Worm (Caenorhabditis elegans) whole organism, L3 larva: ENCODE data around the gene eng-1.
A peak's percentile ranks its signal among the peaks of the same experiment; 100 is the strongest.

Source experiments
- ZK546.5 ChIP-seq: sonication (generic microtip); optimal IDR thresholded peaks from 2 replicates; lab custom pipeline; 2017; ENCODE audit warnings: missing biosample characterization, missing genetic modification characterization
- ceh-16 ChIP-seq: sonication (generic microtip); optimal IDR thresholded peaks from 2 replicates; lab custom pipeline; 2017; ENCODE audit warnings: missing biosample characterization, missing genetic modification characterization
- ceh-82 ChIP-seq: fragments of 150-350 bp; optimal IDR thresholded peaks from 2 replicates; lab custom pipeline; 2014; ENCODE audit warnings: missing biosample characterization, missing genetic modification characterization
- ceh-9 ChIP-seq: sonication (generic microtip); optimal IDR thresholded peaks from 2 replicates; lab custom pipeline; 2018; ENCODE audit warnings: missing biosample characterization, missing genetic modification characterization
- daf-12 ChIP-seq: fragments of 150-350 bp; optimal IDR thresholded peaks from 2 replicates; lab custom pipeline; 2014; ENCODE audit warnings: missing biosample characterization, missing genetic modification reagents, missing genetic modification characterization
- egl-27 ChIP-seq: sonication (generic microtip); optimal IDR thresholded peaks from 4 replicates; lab custom pipeline; 2017; ENCODE audit warnings: missing biosample characterization, missing genetic modification reagents, missing genetic modification characterization
- egl-5 ChIP-seq: fragments of 150-350 bp; optimal IDR thresholded peaks from 2 replicates; lab custom pipeline; 2017; ENCODE audit warnings: missing biosample characterization, missing genetic modification reagents, missing genetic modification characterization, inconsistent platforms
- elt-1 ChIP-seq: fragments of 150-350 bp; optimal IDR thresholded peaks from 2 replicates; lab custom pipeline; 2014; ENCODE audit warnings: missing biosample characterization, missing genetic modification characterization
- elt-2 ChIP-seq: sonication (generic microtip); optimal IDR thresholded peaks from 2 replicates; lab custom pipeline; 2016; ENCODE audit warnings: missing genetic modification reagents, mild to moderate bottlenecking, missing genetic modification characterization, missing compliant biosample characterization
- elt-3 ChIP-seq, 3 experiments: fragments of 150-350 bp in 1 of 3; sonication (generic microtip) in 2 of 3; optimal IDR thresholded peaks; 2 replicates in 2 of 3; 4 replicates in 1 of 3; lab custom pipeline; 2014 to 2017; ENCODE audit warnings: missing biosample characterization in 3 of 3, missing genetic modification characterization in 3 of 3
- eor-1 ChIP-seq, 2 experiments: fragments of 150-350 bp; optimal IDR thresholded peaks; 2 replicates each; lab custom pipeline; 2014 to 2018; ENCODE audit warnings: missing biosample characterization in 2 of 2, missing genetic modification characterization in 2 of 2
- fos-1 ChIP-seq: fragments of 150-350 bp; optimal IDR thresholded peaks from 2 replicates; lab custom pipeline; 2014; ENCODE audit warnings: missing biosample characterization, missing genetic modification characterization
- jun-1 ChIP-seq: fragments of 150-350 bp; optimal IDR thresholded peaks from 2 replicates; lab custom pipeline; 2014; ENCODE audit warnings: missing biosample characterization, missing genetic modification reagents, missing genetic modification characterization
- lin-15B ChIP-seq: fragments of 150-350 bp; optimal IDR thresholded peaks from 2 replicates; lab custom pipeline; 2014; ENCODE audit warnings: missing biosample characterization, missing genetic modification characterization
- lsy-12 ChIP-seq: sonication (generic microtip); optimal IDR thresholded peaks from 2 replicates; lab custom pipeline; 2016; ENCODE audit warnings: mild to moderate bottlenecking, missing genetic modification characterization, missing compliant biosample characterization
- mml-1 ChIP-seq: fragments of 150-350 bp; sonication (generic microtip); optimal IDR thresholded peaks from 3 replicates; lab custom pipeline; 2014; ENCODE audit warnings: missing biosample characterization, missing genetic modification characterization
- nfya-1 ChIP-seq: sonication (generic microtip); optimal IDR thresholded peaks from 2 replicates; lab custom pipeline; 2017; ENCODE audit warnings: missing genetic modification characterization, mild to moderate bottlenecking, missing compliant biosample characterization, antibody characterized with exemption, moderate library complexity; ENCODE audit not compliant: insufficient read depth
- nhr-12 ChIP-seq: fragments of 150-350 bp; optimal IDR thresholded peaks from 2 replicates; lab custom pipeline; 2014; ENCODE audit warnings: missing biosample characterization, missing genetic modification characterization
- nhr-23 ChIP-seq: fragments of 150-350 bp; optimal IDR thresholded peaks from 2 replicates; lab custom pipeline; 2014; ENCODE audit warnings: missing biosample characterization, missing genetic modification reagents, missing genetic modification characterization
- nhr-237 ChIP-seq: fragments of 150-350 bp; optimal IDR thresholded peaks from 2 replicates; lab custom pipeline; 2014; ENCODE audit warnings: missing biosample characterization, missing genetic modification characterization
- nhr-25 ChIP-seq: sonication (generic microtip); optimal IDR thresholded peaks from 2 replicates; lab custom pipeline; 2017; ENCODE audit warnings: missing biosample characterization, missing genetic modification characterization
- nhr-43 ChIP-seq: sonication (generic microtip); optimal IDR thresholded peaks from 2 replicates; lab custom pipeline; 2016; ENCODE audit warnings: mild to moderate bottlenecking, missing genetic modification characterization, missing compliant biosample characterization; ENCODE audit not compliant: poor library complexity, severe bottlenecking
- nhr-67 ChIP-seq: fragments of 150-350 bp; optimal IDR thresholded peaks from 2 replicates; lab custom pipeline; 2014; ENCODE audit warnings: missing biosample characterization, missing genetic modification characterization
- nhr-76 ChIP-seq: fragments of 150-350 bp; sonication (generic microtip); optimal IDR thresholded peaks from 5 replicates; lab custom pipeline; 2014; ENCODE audit warnings: missing biosample characterization, missing genetic modification characterization
- pha-4 ChIP-seq: fragments of 150-350 bp; optimal IDR thresholded peaks from 2 replicates; lab custom pipeline; 2014; ENCODE audit warnings: missing biosample characterization, missing genetic modification reagents, missing genetic modification characterization
- pqm-1 ChIP-seq: fragments of 150-350 bp; optimal IDR thresholded peaks from 2 replicates; lab custom pipeline; 2017; ENCODE audit warnings: missing biosample characterization, missing genetic modification characterization, inconsistent platforms
- sea-2 ChIP-seq: fragments of 150-350 bp; sonication (generic microtip); optimal IDR thresholded peaks from 4 replicates; lab custom pipeline; 2014; ENCODE audit warnings: missing biosample characterization, missing genetic modification reagents, missing genetic modification characterization
- skn-1 ChIP-seq: fragments of 150-350 bp; optimal IDR thresholded peaks from 2 replicates; lab custom pipeline; 2014; ENCODE audit warnings: missing biosample characterization, missing genetic modification characterization
- snpc-4 ChIP-seq: fragments of 150-350 bp; optimal IDR thresholded peaks from 2 replicates; lab custom pipeline; 2014; ENCODE audit warnings: missing biosample characterization, missing genetic modification characterization
- tbx-2 ChIP-seq: sonication (generic microtip); optimal IDR thresholded peaks from 2 replicates; lab custom pipeline; 2016; ENCODE audit warnings: mild to moderate bottlenecking, missing genetic modification characterization, missing compliant biosample characterization
- unc-39 ChIP-seq: sonication (generic microtip); optimal IDR thresholded peaks from 4 replicates; lab custom pipeline; 2017; ENCODE audit warnings: missing biosample characterization, missing genetic modification characterization
- zag-1 ChIP-seq: fragments of 150-350 bp; optimal IDR thresholded peaks from 2 replicates; lab custom pipeline; 2014; ENCODE audit warnings: missing biosample characterization, missing genetic modification characterization
- ztf-4 ChIP-seq: fragments of 150-350 bp; optimal IDR thresholded peaks from 2 replicates; lab custom pipeline; 2014; ENCODE audit warnings: missing biosample characterization, missing genetic modification characterization

eng-1 gene

ce11 chrIII:5884459-5884858, 16.2 kb upstream of the eng-1 start:
- TF ChIP-seq elt-1 (tag; lab: Kevin White, UChicago) (no peak), ceh-9 (tag; lab: Kevin White, UChicago) (no peak), unc-39 (tag; lab: Kevin White, UChicago) (no peak), snpc-4 (tag; lab: Kevin White, UChicago) (no peak), pqm-1 (tag; lab: Kevin White, UChicago) (no peak), nhr-237 (tag; lab: Kevin White, UChicago) (no peak), zag-1 (tag; lab: Kevin White, UChicago) (no peak), nhr-43 (tag; lab: Kevin White, UChicago) (no peak), ztf-4 (tag; lab: Kevin White, UChicago) (no peak), nhr-25 (tag; lab: Kevin White, UChicago) (no peak), pha-4 (tag; lab: Kevin White, UChicago) (no peak), elt-3 (tag; optimal IDR thresholded peaks at IDR 0.05; lab: Kevin White, UChicago) (no peak), nhr-76 (tag; lab: Kevin White, UChicago) (no peak)

DNA sequence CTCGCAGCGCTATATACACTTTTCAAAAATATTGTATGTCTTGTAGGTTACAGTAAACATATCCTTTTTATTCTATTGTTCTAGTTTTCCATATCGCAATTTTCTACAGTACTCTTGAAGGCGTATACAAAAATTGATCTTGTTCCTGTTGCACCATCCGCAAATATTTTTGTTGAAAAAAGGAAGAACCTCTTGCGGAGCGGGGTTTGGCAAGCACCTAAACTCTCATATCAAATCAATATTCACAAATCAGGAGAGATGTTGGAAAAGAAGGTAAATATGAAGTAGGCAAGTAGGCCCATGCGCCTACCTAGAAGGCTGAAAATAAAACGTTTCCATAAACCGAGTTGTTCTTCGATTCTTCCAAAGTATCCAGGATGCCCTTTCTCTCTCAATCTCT, 15.7 kb upstream of the eng-1 start, which contains the start of gene C28H8.5:
C28H8.5 (plus strand) TSS at position 301 of the 400 bp plus-strand sequence.
- no peak for TF ChIP-seq zag-1 (tag; lab: Kevin White, UChicago)
- no peak for TF ChIP-seq ceh-16 (tag; lab: Kevin White, UChicago)
- no peak for TF ChIP-seq pqm-1 (tag; lab: Kevin White, UChicago)
- TF ChIP-seq ZK546.5 (tag; lab: Kevin White, UChicago) = no peak
- TF ChIP-seq fos-1 (tag; lab: Kevin White, UChicago) = no peak
- no peak for TF ChIP-seq unc-39 (tag; lab: Kevin White, UChicago)
- no peak for TF ChIP-seq nhr-43 (tag; lab: Kevin White, UChicago)
- no peak for TF ChIP-seq jun-1 (tag; lab: Kevin White, UChicago)
- TF ChIP-seq lin-15B (tag; lab: Kevin White, UChicago) = no peak
- no peak for TF ChIP-seq ceh-82
- no peak for TF ChIP-seq nhr-12 (tag; lab: Kevin White, UChicago)
- TF ChIP-seq sea-2 (GFP tag; lab: Kevin White, UChicago) = no peak
- no peak for TF ChIP-seq mml-1 (tag; lab: Kevin White, UChicago)
- TF ChIP-seq daf-12 = no peak
- TF ChIP-seq nhr-237 (tag; lab: Kevin White, UChicago) = no peak

DNA sequence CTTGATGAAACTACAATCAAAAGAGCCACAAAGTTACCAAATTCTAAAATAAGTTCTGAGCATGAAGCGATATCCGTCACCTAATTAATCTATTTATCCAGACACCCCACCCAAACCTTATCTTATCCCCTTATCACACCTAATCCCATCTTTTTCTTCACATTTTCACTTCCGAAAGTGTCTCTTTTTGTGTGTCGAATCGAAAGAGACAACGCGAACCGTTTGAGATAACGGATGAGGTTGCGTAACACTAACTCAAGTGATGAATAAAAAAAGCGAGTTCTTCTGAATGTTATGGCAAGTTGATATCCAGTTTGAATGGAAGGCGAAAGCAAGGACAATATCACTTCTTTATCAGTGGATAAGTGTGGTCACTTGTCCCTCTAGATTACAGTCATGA, 15.2 kb upstream of the eng-1 start:
- TF ChIP-seq lin-15B (tag; lab: Kevin White, UChicago) (no peak), nhr-67 (tag; lab: Kevin White, UChicago) (no peak), egl-27 (no peak), egl-5 (tag; lab: Kevin White, UChicago) (no peak), pha-4 (tag; lab: Kevin White, UChicago) (no peak), elt-3 (tag; optimal IDR thresholded peaks at IDR 0.05; lab: Kevin White, UChicago) (peak in 1 of 3 experiments; percentile 82), eor-1 (tag; optimal IDR thresholded peaks at IDR 0.05; lab: Kevin White, UChicago) (no peak), skn-1 (tag; lab: Kevin White, UChicago) (no peak), elt-1 (tag; lab: Kevin White, UChicago) (no peak), lsy-12 (tag; lab: Kevin White, UChicago) (no peak), elt-2 (tag; lab: Kevin White, UChicago) (no peak), nhr-43 (tag; lab: Kevin White, UChicago) (peak; percentile 10)

DNA sequence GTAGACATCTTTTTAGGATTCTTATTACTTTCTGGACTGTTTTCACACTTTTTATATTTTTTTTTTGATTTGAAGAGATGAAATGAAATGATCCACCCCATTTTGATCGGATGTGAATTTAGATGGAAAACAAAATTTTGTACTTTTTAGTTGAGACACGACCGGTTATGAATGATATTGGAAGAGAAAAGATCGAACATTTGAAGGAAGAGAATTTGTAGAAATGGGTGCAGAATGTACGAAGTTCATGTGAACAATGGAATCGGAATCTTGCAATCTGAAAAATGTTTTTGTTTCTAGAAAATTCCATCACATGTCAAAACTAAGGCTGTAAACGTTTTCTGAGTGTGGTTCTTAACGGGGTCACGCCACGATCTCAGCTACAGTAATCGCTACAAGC, 14.5 kb upstream of the eng-1 start, which contains the start of gene F01F1.14:
F01F1.14 (minus strand) TSS at position 101 of the 400 bp plus-strand sequence.
- no peak for TF ChIP-seq zag-1 (tag; lab: Kevin White, UChicago)
- TF ChIP-seq nhr-23 (tag; lab: Kevin White, UChicago) = no peak
- TF ChIP-seq tbx-2 (tag; lab: Kevin White, UChicago) = no peak
- TF ChIP-seq egl-5 (tag; lab: Kevin White, UChicago) = no peak
- TF ChIP-seq nhr-25 (tag; lab: Kevin White, UChicago) = no peak
- no peak for TF ChIP-seq jun-1 (tag; lab: Kevin White, UChicago)
- TF ChIP-seq elt-3 (tag; optimal IDR thresholded peaks at IDR 0.05; lab: Kevin White, UChicago) = no peak
- TF ChIP-seq eor-1 (tag; optimal IDR thresholded peaks at IDR 0.05; lab: Kevin White, UChicago) = no peak
- no peak for TF ChIP-seq fos-1 (tag; lab: Kevin White, UChicago)
- TF ChIP-seq nfya-1 (tag; lab: Kevin White, UChicago) = no peak
- no peak for TF ChIP-seq daf-12
